Fruit fly (Drosophila melanogaster) whole organism, wandering third instar larva: ENCODE data around the gene SrpRalpha.

ENCODE experiments used
- Abd-B ChIP-seq: fragments of >200 bp; optimal IDR thresholded peaks from 2 replicates; lab custom pipeline; 2017; ENCODE audit warnings: missing biosample characterization, missing genetic modification characterization
- Hr78 ChIP-seq: fragments of >200 bp; optimal IDR thresholded peaks from 2 replicates; lab custom pipeline; 2017; ENCODE audit warnings: missing biosample characterization, missing genetic modification characterization
- Vsx2 ChIP-seq: fragments of 200-300, 225-300 bp; sonication (Bioruptor generic); optimal IDR thresholded peaks from 2 replicates; lab custom pipeline; 2018; ENCODE audit warnings: missing biosample characterization, missing genetic modification characterization; ENCODE audit not compliant: partially characterized antibody
- dl ChIP-seq, 2 experiments: fragments of 175-275, 200-275 bp in 1 of 2; fragments of 200-275 bp in 1 of 2; sonication (Bioruptor generic); optimal IDR thresholded peaks; lab custom pipeline; 2018; ENCODE audit warnings: mild to moderate bottlenecking in 2 of 2, missing biosample characterization in 2 of 2, missing genetic modification characterization in 2 of 2, moderate library complexity in 2 of 2; ENCODE audit not compliant: partially characterized antibody in 2 of 2, insufficient read depth in 1 of 2
- dmrt93B ChIP-seq: fragments of 200-800 bp; sonication (Bioruptor generic); optimal IDR thresholded peaks from 2 replicates; lab custom pipeline; 2018; ENCODE audit warnings: missing biosample characterization, mild to moderate bottlenecking, missing genetic modification characterization
- psq ChIP-seq: fragments of 200-800 bp; sonication (Bioruptor generic); optimal IDR thresholded peaks from 3 replicates; lab custom pipeline; 2017; ENCODE audit warnings: missing biosample characterization, mild to moderate bottlenecking, missing genetic modification characterization, moderate library complexity
- woc ChIP-seq: sonication (Bioruptor generic); optimal IDR thresholded peaks from 2 replicates; lab custom pipeline; 2016; ENCODE audit warnings: missing biosample characterization, mild to moderate bottlenecking, missing genetic modification characterization

dm6 chrX:11128828-11129227, at the start of gene SrpRalpha:
- TF ChIP-seq psq (GFP tag; lab: Kevin White, UChicago) (no peak), dl (GFP tag; optimal IDR thresholded peaks at IDR 0.05; lab: Kevin White, UChicago; ENCODE audit: insufficient read depth in 1 of 2, partially characterized antibody in 2 of 2) (no peak), dmrt93B (GFP tag; lab: Kevin White, UChicago) (no peak), Abd-B (GFP tag; lab: Kevin White, UChicago) (no peak), woc (no peak), Vsx2 (GFP tag; lab: Kevin White, UChicago) (no peak), Hr78 (GFP tag; lab: Kevin White, UChicago) (no peak)
